Worm (Caenorhabditis elegans): Measurements from ENCODE around the gene marc-1.

The marc-1 gene

ce11 chrV:9733920-9734454 is 5.5 kb upstream of the marc-1 start, which contains the start of gene cal-7 (continued):
- TF ChIP-seq ceh-91 (GFP tag; IDR thresholded peaks at IDR 0.05) (0 out of 2 replicates have a peak, but pooled peaks have one; percentile 11), lsy-27 (tag; optimal IDR thresholded peaks at IDR 0.05; ENCODE audit: borderline replicate concordance, insufficient read depth) (no peak), ekl-4 (GFP tag; IDR thresholded peaks at IDR 0.05) (0 out of 2 replicates have a peak, but pooled peaks have one; percentile 29), xnd-1 (tag; optimal IDR thresholded peaks at IDR 0.05) (no peak)

- TF ChIP-seq ztf-18 (tag; optimal IDR thresholded peaks at IDR 0.05) (no peak), nhr-80 (tag; optimal IDR thresholded peaks at IDR 0.05) (peak; percentile 64)
These were observed 2.2 kb upstream of the marc-1 start, which contains the start of gene aqp-4 for ce11 chrV:9737287-9737686. TSS of gene aqp-4 (plus strand) at chrV:9737556.

- no peak for TF ChIP-seq aptf-2 (GFP tag; conservative IDR thresholded peaks at IDR 0.05)
- TF ChIP-seq nhr-80 (tag; optimal IDR thresholded peaks at IDR 0.05) = peak; percentile 48
These were observed 1.3 kb upstream of the marc-1 start for ce11 chrV:9738077-9738705.

- TF ChIP-seq lin-40 (tag; optimal IDR thresholded peaks at IDR 0.05) = peak; percentile 27
- TF ChIP-seq madf-10 (tag; optimal IDR thresholded peaks at IDR 0.05) = no peak
These were observed 1.4 kb downstream of the marc-1 start, which contains the start of gene sta-2 for ce11 chrV:9740858-9741257. TSS of gene sta-2 (plus strand) at chrV:9741206.

- TF ChIP-seq ets-4 (GFP tag; optimal IDR thresholded peaks at IDR 0.05) (no peak), zim-3 (tag; optimal IDR thresholded peaks at IDR 0.05) (peak; percentile 17)
These were observed 5.4 kb downstream of the marc-1 start, which contains the start of gene F58E6.13 for ce11 chrV:9744934-9745333. TSS of gene F58E6.13 (plus strand) at chrV:9745234.

- no peak for TF ChIP-seq Y53F4B.3 (GFP tag; IDR thresholded peaks at IDR 0.05)
- no peak for TF ChIP-seq xnd-1 (tag; optimal IDR thresholded peaks at IDR 0.05)
- TF ChIP-seq snpc-4 (GFP tag; optimal IDR thresholded peaks at IDR 0.05) = no peak
- no peak for TF ChIP-seq snpc-4 (tag; optimal IDR thresholded peaks at IDR 0.05)
- TF ChIP-seq repo-1 (tag; optimal IDR thresholded peaks at IDR 0.05) = no peak
- no peak for TF ChIP-seq athp-1 (tag; optimal IDR thresholded peaks at IDR 0.05)
- TF ChIP-seq ceh-40 (GFP tag; IDR thresholded peaks at IDR 0.05) = no peak
- TF ChIP-seq F33H1.4 (GFP tag; IDR thresholded peaks at IDR 0.05) = no peak
- no peak for TF ChIP-seq lsy-27 (tag; optimal IDR thresholded peaks at IDR 0.05; ENCODE audit: borderline replicate concordance, insufficient read depth)
- TF ChIP-seq ccch-3 (GFP tag; optimal IDR thresholded peaks at IDR 0.05) = no peak
- TF ChIP-seq snpc-1.1 (tag; optimal IDR thresholded peaks at IDR 0.05; ENCODE audit: insufficient read depth) = no peak
- no peak for TF ChIP-seq C06A6.2 (GFP tag; conservative IDR thresholded peaks at IDR 0.05)
- no peak for TF ChIP-seq T07F8.4 (tag; optimal IDR thresholded peaks at IDR 0.05)
- TF ChIP-seq K11D2.4 (GFP tag; IDR thresholded peaks at IDR 0.05) = no peak
- no peak for TF ChIP-seq ZK185.1 (tag; optimal IDR thresholded peaks at IDR 0.05; ENCODE audit: poor library complexity, severe bottlenecking)
- no peak for TF ChIP-seq madf-8 (GFP tag; conservative IDR thresholded peaks at IDR 0.05)
- no peak for TF ChIP-seq him-1 (tag; optimal IDR thresholded peaks at IDR 0.05)
These were observed 10.8 kb downstream of the marc-1 start, which contains the start of gene F58E6.4 for ce11 chrV:9750308-9750707. TSS of gene F58E6.4 (minus strand) at chrV:9750408.

- TF ChIP-seq sptf-2 (GFP tag; optimal IDR thresholded peaks at IDR 0.05) = no peak
- TF ChIP-seq ceh-91 (GFP tag; IDR thresholded peaks at IDR 0.05) = no peak
- TF ChIP-seq D2030.7 (GFP tag; IDR thresholded peaks at IDR 0.05) = no peak
- no peak for TF ChIP-seq lag-1 (GFP tag; IDR thresholded peaks at IDR 0.05)
- TF ChIP-seq K11D2.4 (GFP tag; IDR thresholded peaks at IDR 0.05) = no peak
- TF ChIP-seq attf-5 (GFP tag; optimal IDR thresholded peaks at IDR 0.05) = no peak
- TF ChIP-seq mxl-1 (tag; optimal IDR thresholded peaks at IDR 0.05) = no peak
- no peak for TF ChIP-seq lsy-27 (tag; optimal IDR thresholded peaks at IDR 0.05; ENCODE audit: borderline replicate concordance, insufficient read depth)
- TF ChIP-seq dox-1 (GFP tag; IDR thresholded peaks at IDR 0.05) = no peak
- TF ChIP-seq F37B4.10 (GFP tag; IDR thresholded peaks at IDR 0.05) = no peak
- no peak for TF ChIP-seq akir-1 (GFP tag; optimal IDR thresholded peaks at IDR 0.05)
- no peak for TF ChIP-seq nhr-27 (tag; optimal IDR thresholded peaks at IDR 0.05)
- TF ChIP-seq snpc-1.1 (tag; optimal IDR thresholded peaks at IDR 0.05; ENCODE audit: insufficient read depth) = no peak
- TF ChIP-seq him-1 (tag; optimal IDR thresholded peaks at IDR 0.05) = no peak
- TF ChIP-seq snpc-3.4 (tag; optimal IDR thresholded peaks at IDR 0.05) = no peak
These were observed 13.4 kb downstream of the marc-1 start, which contains the start of gene F58E6.6 for ce11 chrV:9752918-9753317. TSS of gene F58E6.6 (minus strand) at chrV:9753018.

Measured in whole organism, young adult.